Worm (Caenorhabditis elegans) whole organism, early embryonic: ENCODE data around the gene srd-55.

Experiments used
- aly-1 ChIP-seq: sonication (generic microtip); optimal IDR thresholded peaks from 2 replicates; lab custom pipeline; 2016; ENCODE audit warnings: missing genetic modification characterization, missing compliant biosample characterization
- ama-1 ChIP-seq: fragments of 150-350 bp; optimal IDR thresholded peaks from 2 replicates; lab custom pipeline; 2014
- ceh-13 ChIP-seq: fragments of 200-800 bp; sonication (Bioruptor generic); optimal IDR thresholded peaks from 2 replicates; lab custom pipeline; 2018; ENCODE audit warnings: mild to moderate bottlenecking, missing genetic modification characterization, missing compliant biosample characterization
- ets-7 ChIP-seq: sonication (generic microtip); optimal IDR thresholded peaks from 2 replicates; lab custom pipeline; 2016; ENCODE audit warnings: missing genotype, missing genetic modification characterization, missing compliant biosample characterization
- hmbx-1 ChIP-seq: sonication (generic microtip); optimal IDR thresholded peaks from 2 replicates; lab custom pipeline; 2016; ENCODE audit warnings: mild to moderate bottlenecking, missing genetic modification characterization, missing compliant biosample characterization
- hmg-4 ChIP-seq: fragments of 200-800 bp; sonication (Bioruptor generic); optimal IDR thresholded peaks from 2 replicates; lab custom pipeline; 2018; ENCODE audit warnings: mild to moderate bottlenecking, missing genetic modification characterization, missing compliant biosample characterization
- scrt-1 ChIP-seq: fragments of 200-800 bp; sonication (Bioruptor generic); IDR thresholded peaks from 2 replicates; pipeline ENCODE4 v1.3.6; 2022; ENCODE audit warnings: missing genetic modification characterization, missing compliant biosample characterization
- sea-1 ChIP-seq: fragments of 200-800 bp; sonication (Bioruptor generic); conservative IDR thresholded peaks from 2 replicates; pipeline ENCODE4 v1.3.6; 2022; ENCODE audit warnings: missing genetic modification characterization, missing compliant biosample characterization
- tra-4 ChIP-seq: sonication (generic microtip); optimal IDR thresholded peaks from 2 replicates; lab custom pipeline; 2017; ENCODE audit warnings: missing genetic modification characterization, missing compliant biosample characterization

ce11 chrII:7398712-7399111, 9.6 kb upstream of the srd-55 start, which contains the start of gene C07D10.1:
- TF ChIP-seq tra-4 (no peak), ets-7 (no peak), ama-1 (lab: Kevin White, UChicago) (no peak), aly-1 (tag; lab: Kevin White, UChicago) (no peak), scrt-1 (GFP tag; lab: Robert Waterston, UW) (no peak), sea-1 (no peak), hmbx-1 (tag; lab: Kevin White, UChicago) (no peak), ceh-13 (GFP tag; lab: Kevin White, UChicago) (no peak), hmg-4 (GFP tag; lab: Kevin White, UChicago) (no peak)
